Fruit fly (Drosophila melanogaster): ENCODE data around the gene Prosbeta3.

The Prosbeta3 gene

dm6 chr3R:9047561-9048465 lies 41.8 kb upstream of the Prosbeta3 start, which contains the start of gene Rel (continued):
- TF ChIP-seq CG6813 (GFP tag; optimal IDR thresholded peaks at IDR 0.05) (peak; percentile 39), phol (tag; optimal IDR thresholded peaks at IDR 0.05) (peak; percentile 83), dmrt99B (tag; optimal IDR thresholded peaks at IDR 0.05) (peak; percentile 73), D19A (tag; optimal IDR thresholded peaks at IDR 0.05) (peak; percentile 73), CG17359 (tag; optimal IDR thresholded peaks at IDR 0.05) (peak; percentile 66), CG17612 (GFP tag; IDR thresholded peaks at IDR 0.05) (no peak), CG6254 (GFP tag; optimal IDR thresholded peaks at IDR 0.05) (peak; percentile 47), CG12299 (tag; optimal IDR thresholded peaks at IDR 0.05) (peak; percentile 54), shn (GFP tag; optimal IDR thresholded peaks at IDR 0.05) (peak; percentile 40), CG4360 (GFP tag; IDR thresholded peaks at IDR 0.05) (no peak), CG9817 (tag; optimal IDR thresholded peaks at IDR 0.05) (peak; percentile 51), br (optimal IDR thresholded peaks at IDR 0.05) (no peak), nmo (GFP tag; optimal IDR thresholded peaks at IDR 0.05) (peak; percentile 87), CG12744 (GFP tag; optimal IDR thresholded peaks at IDR 0.05) (no peak), CG30020 (tag; optimal IDR thresholded peaks at IDR 0.05) (peak; percentile 69), Dp (GFP tag; optimal IDR thresholded peaks at IDR 0.05) (peak; percentile 88), Eip74EF (GFP tag; optimal IDR thresholded peaks at IDR 0.05) (peak in 1 of 2 experiments; percentile 24), oc (tag; optimal IDR thresholded peaks at IDR 0.05) (peak; percentile 45), CkIIα-i1 (GFP tag; IDR thresholded peaks at IDR 0.05) (no peak), abd-A (tag; optimal IDR thresholded peaks at IDR 0.05) (peak; percentile 83), ind (GFP tag; optimal IDR thresholded peaks at IDR 0.05) (peak; percentile 43), tna (GFP tag; IDR thresholded peaks at IDR 0.05; ENCODE audit: partially characterized antibody) (no peak), ATbp (GFP tag; optimal IDR thresholded peaks at IDR 0.05) (peak; percentile 17), tap (tag; optimal IDR thresholded peaks at IDR 0.05) (peak; percentile 77), CG18262 (tag; optimal IDR thresholded peaks at IDR 0.05) (peak; percentile 88), CG12942 (GFP tag; optimal IDR thresholded peaks at IDR 0.05) (peak; percentile 31), CG2678 (tag; optimal IDR thresholded peaks at IDR 0.05) (peak; percentile 86), CG6654 (GFP tag; optimal IDR thresholded peaks at IDR 0.05) (peak; percentile 26), NC2β (GFP tag; optimal IDR thresholded peaks at IDR 0.05) (peak; percentile 22), gro (GFP tag; optimal IDR thresholded peaks at IDR 0.05) (peak; percentile 83), Chrac-16 (GFP tag; optimal IDR thresholded peaks at IDR 0.05) (peak; percentile 23), CoRest (tag; optimal IDR thresholded peaks at IDR 0.05) (peak; percentile 90), CrebB (tag; optimal IDR thresholded peaks at IDR 0.05) (peak; percentile 67), CG11504 (tag; optimal IDR thresholded peaks at IDR 0.05) (peak; percentile 82), stc (GFP tag; IDR thresholded peaks at IDR 0.05) (no peak), CG1233 (GFP tag; optimal IDR thresholded peaks at IDR 0.05) (peak; percentile 42), CG6689 (GFP tag; IDR thresholded peaks at IDR 0.05) (no peak), Ssrp (tag; optimal IDR thresholded peaks at IDR 0.05) (peak; percentile 75), schlank (tag; optimal IDR thresholded peaks at IDR 0.05) (peak; percentile 45), CG2120 (GFP tag; optimal IDR thresholded peaks at IDR 0.05) (peak; percentile 28), croc (GFP tag; conservative IDR thresholded peaks at IDR 0.05) (peak; percentile 48; the same call in 1 of the 3 replicates), Kr (GFP tag; optimal IDR thresholded peaks at IDR 0.05) (no peak), dm (GFP tag; optimal IDR thresholded peaks at IDR 0.05) (peak; percentile 8), ems (GFP tag; optimal IDR thresholded peaks at IDR 0.05) (no peak), insv (GFP tag; optimal IDR thresholded peaks at IDR 0.05) (peak in 1 of 2 experiments; percentile 35), CG1832 (GFP tag; optimal IDR thresholded peaks at IDR 0.05) (no peak), Dip3 (GFP tag; optimal IDR thresholded peaks at IDR 0.05) (no peak)

Data from whole organism, embryonic.